Worm (Caenorhabditis elegans): ENCODE results near the gene col-36.

col-36 gene

DNA sequence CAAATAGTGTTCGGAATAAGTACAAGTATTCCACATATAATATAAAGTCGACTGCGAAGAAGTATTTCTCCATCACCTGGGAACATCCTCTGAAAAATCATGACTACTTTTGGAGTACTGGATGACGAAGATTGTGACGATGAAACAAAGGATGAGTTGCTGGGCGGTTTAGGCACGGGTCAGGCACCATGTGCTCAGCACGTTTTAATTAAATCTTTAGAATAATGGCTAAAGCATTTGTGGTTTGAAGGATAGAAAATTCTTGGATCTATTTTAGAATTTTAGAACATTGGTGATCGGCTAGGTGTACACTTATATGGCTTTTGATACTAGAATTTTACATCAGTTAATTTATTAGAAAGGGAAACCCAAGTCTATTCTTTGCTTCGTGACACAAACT, 18.5 kb upstream of the col-36 start, which contains the start of gene C27H5.6:
Gene C27H5.6, minus strand, starts transcription at position 101 of the 400 bp plus-strand sequence.
- TF ChIP-seq ces-1 (GFP tag; optimal IDR thresholded peaks at IDR 0.05) (no peak), sptf-1 (tag; optimal IDR thresholded peaks at IDR 0.05) (no peak), unc-39 (tag; optimal IDR thresholded peaks at IDR 0.05) (no peak), ztf-11 (tag; optimal IDR thresholded peaks at IDR 0.05) (no peak), flh-1 (GFP tag; optimal IDR thresholded peaks at IDR 0.05) (no peak), M03D4.4 (tag; optimal IDR thresholded peaks at IDR 0.05) (no peak), sem-2 (GFP tag; optimal IDR thresholded peaks at IDR 0.05) (no peak), elt-3 (tag; optimal IDR thresholded peaks at IDR 0.05) (no peak), drap-1 (GFP tag; optimal IDR thresholded peaks at IDR 0.05) (no peak), nhr-28 (tag; optimal IDR thresholded peaks at IDR 0.05) (no peak), lin-13 (tag; optimal IDR thresholded peaks at IDR 0.05) (no peak), hlh-1 (tag; optimal IDR thresholded peaks at IDR 0.05) (no peak), ceh-43 (GFP tag; optimal IDR thresholded peaks at IDR 0.05) (no peak), pha-4 (tag; optimal IDR thresholded peaks at IDR 0.05) (no peak), nhr-237 (tag; optimal IDR thresholded peaks at IDR 0.05) (no peak), mep-1 (tag; optimal IDR thresholded peaks at IDR 0.05) (no peak), unc-120 (tag; optimal IDR thresholded peaks at IDR 0.05; ENCODE audit: poor library complexity, severe bottlenecking) (no peak), elt-1 (tag; optimal IDR thresholded peaks at IDR 0.05; ENCODE audit: borderline replicate concordance, insufficient read depth) (no peak)

DNA sequence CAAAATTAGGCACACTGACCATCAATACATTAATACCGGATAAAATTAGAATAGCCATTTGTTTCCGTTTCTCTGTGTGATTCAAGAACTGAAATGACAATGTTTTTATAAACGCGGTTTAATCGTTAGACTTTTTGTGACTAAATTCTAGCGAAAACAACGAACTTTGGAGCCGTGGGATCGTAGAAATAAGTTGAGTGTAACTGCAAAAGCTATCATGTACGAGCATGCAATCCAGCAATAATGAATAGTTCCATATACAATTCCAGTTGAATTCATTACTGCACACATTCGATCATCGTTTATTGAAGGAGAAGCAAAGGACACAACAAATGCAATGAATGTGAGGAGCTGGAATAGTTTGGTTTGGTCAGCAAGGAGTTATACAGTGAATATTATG, 17.5 kb upstream of the col-36 start:
- TF ChIP-seq hlh-1 (tag; optimal IDR thresholded peaks at IDR 0.05) (no peak), sem-2 (GFP tag; optimal IDR thresholded peaks at IDR 0.05) (no peak), mls-2 (tag; optimal IDR thresholded peaks at IDR 0.05) (no peak), nhr-12 (tag; optimal IDR thresholded peaks at IDR 0.05) (no peak), ceh-43 (GFP tag; optimal IDR thresholded peaks at IDR 0.05) (no peak), mab-5 (tag; optimal IDR thresholded peaks at IDR 0.05) (no peak), nhr-76 (tag; optimal IDR thresholded peaks at IDR 0.05) (no peak), unc-120 (tag; optimal IDR thresholded peaks at IDR 0.05; ENCODE audit: poor library complexity, severe bottlenecking) (no peak), cnd-1 (tag; optimal IDR thresholded peaks at IDR 0.05) (no peak)

DNA sequence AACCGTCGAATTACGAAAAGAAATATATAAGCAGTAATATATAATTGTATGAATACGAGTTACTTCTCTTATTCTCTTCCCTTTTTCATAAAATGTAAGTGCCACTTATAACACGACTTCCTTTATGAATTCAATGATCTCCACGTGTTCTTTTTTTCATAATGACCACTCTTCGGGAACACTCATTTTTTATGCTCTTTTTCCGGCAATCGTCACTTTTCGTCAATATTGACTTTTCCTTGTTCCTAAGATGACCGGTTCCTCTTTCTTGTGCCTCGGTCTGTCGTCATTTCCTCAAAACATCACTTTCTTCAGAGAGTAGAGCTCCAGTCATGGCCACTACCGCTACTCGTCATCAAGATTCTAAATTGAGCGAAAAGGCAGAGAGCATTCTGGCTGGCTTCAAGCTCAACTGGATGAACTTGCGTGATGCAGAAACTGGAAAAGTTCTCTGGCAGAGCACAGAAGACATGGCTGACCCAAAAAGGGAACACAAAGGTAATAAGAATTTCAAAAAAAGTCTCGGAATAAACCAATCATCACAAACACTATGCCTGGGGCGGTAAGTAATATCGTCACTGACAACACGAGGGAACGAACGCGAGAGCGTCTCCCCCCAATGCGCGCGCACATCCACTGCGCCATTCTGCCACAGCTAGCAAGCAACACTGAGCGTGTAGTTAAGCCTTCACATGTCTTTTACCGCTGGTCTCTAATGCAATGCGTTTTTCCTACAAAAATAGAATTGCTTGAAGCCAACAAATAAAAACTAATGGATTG, 15.1 kb upstream of the col-36 start, which contains the start of gene pdl-1:
Gene pdl-1, plus strand, starts transcription at position 309 of the 780 bp plus-strand sequence.
- TF ChIP-seq ceh-39 (tag; optimal IDR thresholded peaks at IDR 0.05) (no peak), ceh-83 (GFP tag; optimal IDR thresholded peaks at IDR 0.05) (peak; percentile 98), flh-1 (GFP tag; optimal IDR thresholded peaks at IDR 0.05) (peak; percentile 90), mab-5 (tag; optimal IDR thresholded peaks at IDR 0.05) (peak; percentile 2), nhr-12 (tag; optimal IDR thresholded peaks at IDR 0.05) (no peak), nhr-237 (tag; optimal IDR thresholded peaks at IDR 0.05) (peak; percentile 21), sptf-1 (tag; optimal IDR thresholded peaks at IDR 0.05) (peak; percentile 97), unc-62 (GFP tag; optimal IDR thresholded peaks at IDR 0.05) (peak; percentile 45), M03D4.4 (tag; optimal IDR thresholded peaks at IDR 0.05) (peak; percentile 96), tbx-8 (GFP tag; optimal IDR thresholded peaks at IDR 0.05) (peak; percentile 78), drap-1 (GFP tag; optimal IDR thresholded peaks at IDR 0.05) (peak; percentile 98), unc-39 (tag; optimal IDR thresholded peaks at IDR 0.05) (peak; percentile 59), hlh-1 (tag; optimal IDR thresholded peaks at IDR 0.05) (peak; percentile 74), ham-2 (GFP tag; optimal IDR thresholded peaks at IDR 0.05) (peak; percentile 94), snpc-4 (tag; optimal IDR thresholded peaks at IDR 0.05) (no peak), elt-1 (tag; optimal IDR thresholded peaks at IDR 0.05; ENCODE audit: borderline replicate concordance, insufficient read depth) (peak; percentile 21), sem-2 (GFP tag; optimal IDR thresholded peaks at IDR 0.05) (peak; percentile 93), lin-32 (GFP tag; optimal IDR thresholded peaks at IDR 0.05) (peak; percentile 93), unc-120 (tag; optimal IDR thresholded peaks at IDR 0.05; ENCODE audit: poor library complexity, severe bottlenecking) (peak; percentile 91), nhr-28 (tag; optimal IDR thresholded peaks at IDR 0.05) (peak; percentile 43), mls-2 (tag; optimal IDR thresholded peaks at IDR 0.05) (peak; percentile 98), ceh-43 (GFP tag; optimal IDR thresholded peaks at IDR 0.05) (peak; percentile 91), pha-4 (tag; optimal IDR thresholded peaks at IDR 0.05) (peak; percentile 84), blmp-1 (tag; optimal IDR thresholded peaks at IDR 0.05) (peak; percentile 5), cnd-1 (tag; optimal IDR thresholded peaks at IDR 0.05) (peak; percentile 97), lsy-2 (tag; optimal IDR thresholded peaks at IDR 0.05) (peak; percentile 12), bed-3 (GFP tag; optimal IDR thresholded peaks at IDR 0.05) (peak; percentile 92), nhr-2 (tag; optimal IDR thresholded peaks at IDR 0.05) (no peak), lin-13 (tag; optimal IDR thresholded peaks at IDR 0.05) (peak; percentile 55), mep-1 (tag; optimal IDR thresholded peaks at IDR 0.05) (no peak), elt-3 (tag; optimal IDR thresholded peaks at IDR 0.05) (no peak), ces-1 (GFP tag; optimal IDR thresholded peaks at IDR 0.05) (no peak), zip-8 (tag; optimal IDR thresholded peaks at IDR 0.05) (no peak), ztf-11 (tag; optimal IDR thresholded peaks at IDR 0.05) (peak; percentile 60), nhr-76 (tag; optimal IDR thresholded peaks at IDR 0.05) (peak; percentile 67)

Measured in whole organism, mixed stage, embryonic.